Worm (Caenorhabditis elegans): Measurements from ENCODE around the gene sdz-12.

Gene sdz-12

ce11 chrII:3705320-3705719 lies 26.3 kb downstream of the sdz-12 start, which contains the start of gene srx-108:
Gene srx-108 (plus strand): TSS chrII:3705620.
- TF ChIP-seq ZK546.5 (tag; optimal IDR thresholded peaks at IDR 0.05) (no peak), dmd-6 (GFP tag; IDR thresholded peaks at IDR 0.05) (no peak), lin-39 (tag; optimal IDR thresholded peaks at IDR 0.05) (no peak), set-16 (GFP tag; IDR thresholded peaks at IDR 0.05) (no peak), fos-1 (tag; optimal IDR thresholded peaks at IDR 0.05) (no peak), madf-9 (GFP tag; conservative IDR thresholded peaks at IDR 0.05) (no peak), hmg-1.1 (GFP tag; IDR thresholded peaks at IDR 0.05) (no peak), zfp-3 (GFP tag; conservative IDR thresholded peaks at IDR 0.05) (no peak), nhr-48 (tag; optimal IDR thresholded peaks at IDR 0.05) (no peak), ceh-82 (tag; optimal IDR thresholded peaks at IDR 0.05) (no peak), mep-1 (tag; optimal IDR thresholded peaks at IDR 0.05) (no peak), php-3 (GFP tag; IDR thresholded peaks at IDR 0.05) (no peak), gei-8 (GFP tag; optimal IDR thresholded peaks at IDR 0.05) (no peak), mdt-29 (GFP tag; IDR thresholded peaks at IDR 0.05) (no peak), ztf-11 (tag; optimal IDR thresholded peaks at IDR 0.05) (no peak), spr-3 (GFP tag; optimal IDR thresholded peaks at IDR 0.05) (no peak), ceh-44 (GFP tag; IDR thresholded peaks at IDR 0.05) (no peak), R02D3.7 (tag; optimal IDR thresholded peaks at IDR 0.05) (no peak), zip-2 (tag; optimal IDR thresholded peaks at IDR 0.05) (no peak), lin-13 (GFP tag; optimal IDR thresholded peaks at IDR 0.05) (no peak)

ce11 chrII:3701305-3701704 lies 30.3 kb downstream of the sdz-12 start, which contains the start of gene srx-105:
Gene srx-105 (minus strand): TSS chrII:3701405.
- TF ChIP-seq fos-1 (tag; optimal IDR thresholded peaks at IDR 0.05) (no peak), nhr-41 (GFP tag; IDR thresholded peaks at IDR 0.05) (no peak), dmd-6 (GFP tag; IDR thresholded peaks at IDR 0.05) (no peak), ceh-62 (tag; optimal IDR thresholded peaks at IDR 0.05) (no peak), ces-1 (GFP tag; optimal IDR thresholded peaks at IDR 0.05) (no peak), nhr-111 (GFP tag; optimal IDR thresholded peaks at IDR 0.05) (no peak), sdz-12 (GFP tag; optimal IDR thresholded peaks at IDR 0.05) (no peak)

- TF ChIP-seq lin-38 (GFP tag; IDR thresholded peaks at IDR 0.05): no peak
- no peak for TF ChIP-seq T20F7.1 (GFP tag; optimal IDR thresholded peaks at IDR 0.05)
- TF ChIP-seq ztf-11 (tag; optimal IDR thresholded peaks at IDR 0.05): no peak
- TF ChIP-seq nhr-76 (tag; optimal IDR thresholded peaks at IDR 0.05): no peak
- no peak for TF ChIP-seq nhr-25 (tag; optimal IDR thresholded peaks at IDR 0.05; ENCODE audit: borderline replicate concordance, insufficient read depth)
- TF ChIP-seq pqm-1 (tag; optimal IDR thresholded peaks at IDR 0.05): no peak
Observed at ce11 chrII:3699591-3699990, 32.0 kb downstream of the sdz-12 start, which contains the start of gene srx-104. Gene srx-104 (minus strand): TSS chrII:3699691.

ce11 chrII:3694664-3695063 lies 37.0 kb downstream of the sdz-12 start, which contains the start of gene srx-102:
Gene srx-102 (minus strand): TSS chrII:3694764.
- TF ChIP-seq nhr-25 (tag; optimal IDR thresholded peaks at IDR 0.05; ENCODE audit: borderline replicate concordance, insufficient read depth): no peak
- no peak for TF ChIP-seq set-16 (GFP tag; IDR thresholded peaks at IDR 0.05)
- TF ChIP-seq unc-62 (GFP tag; optimal IDR thresholded peaks at IDR 0.05 in 1 of 2): peak in 1 of 2 experiments; percentile 45
- TF ChIP-seq unc-62 (tag; optimal IDR thresholded peaks at IDR 0.05): no peak
- TF ChIP-seq lim-7 (GFP tag; IDR thresholded peaks at IDR 0.05): no peak

ce11 chrII:3690646-3691045 lies 41.0 kb downstream of the sdz-12 start, which contains the start of gene srx-101:
Gene srx-101 (minus strand): TSS chrII:3690746.
- TF ChIP-seq daf-16 (GFP tag; optimal IDR thresholded peaks at IDR 0.05) (no peak), daf-16 (tag; optimal IDR thresholded peaks at IDR 0.05) (no peak), aha-1 (tag) (peak; percentile 34)

Data from whole organism, L4 larva.